Fruit fly (Drosophila melanogaster) Kc167 (cell line): Measurements from ENCODE around the gene CHES-1-like.

ENCODE experiments used
- Myc ChIP-seq: fragments of >200 bp; optimal IDR thresholded peaks from 2 replicates; lab custom pipeline; 2017; ENCODE audit warnings: missing external identifiers
- h ChIP-seq: fragments of >200 bp; optimal IDR thresholded peaks from 3 replicates; lab custom pipeline; 2018; ENCODE audit warnings: missing external identifiers
- insv ChIP-seq: fragments of >200 bp; optimal IDR thresholded peaks from 3 replicates; lab custom pipeline; 2018; ENCODE audit warnings: missing external identifiers
- psq ChIP-seq: fragments of >200 bp; optimal IDR thresholded peaks from 2 replicates; lab custom pipeline; 2017; ENCODE audit warnings: missing external identifiers
- ttk ChIP-seq: sonication (Bioruptor generic); optimal IDR thresholded peaks from 2 replicates; lab custom pipeline; 2017; ENCODE audit warnings: missing external identifiers

DNA sequence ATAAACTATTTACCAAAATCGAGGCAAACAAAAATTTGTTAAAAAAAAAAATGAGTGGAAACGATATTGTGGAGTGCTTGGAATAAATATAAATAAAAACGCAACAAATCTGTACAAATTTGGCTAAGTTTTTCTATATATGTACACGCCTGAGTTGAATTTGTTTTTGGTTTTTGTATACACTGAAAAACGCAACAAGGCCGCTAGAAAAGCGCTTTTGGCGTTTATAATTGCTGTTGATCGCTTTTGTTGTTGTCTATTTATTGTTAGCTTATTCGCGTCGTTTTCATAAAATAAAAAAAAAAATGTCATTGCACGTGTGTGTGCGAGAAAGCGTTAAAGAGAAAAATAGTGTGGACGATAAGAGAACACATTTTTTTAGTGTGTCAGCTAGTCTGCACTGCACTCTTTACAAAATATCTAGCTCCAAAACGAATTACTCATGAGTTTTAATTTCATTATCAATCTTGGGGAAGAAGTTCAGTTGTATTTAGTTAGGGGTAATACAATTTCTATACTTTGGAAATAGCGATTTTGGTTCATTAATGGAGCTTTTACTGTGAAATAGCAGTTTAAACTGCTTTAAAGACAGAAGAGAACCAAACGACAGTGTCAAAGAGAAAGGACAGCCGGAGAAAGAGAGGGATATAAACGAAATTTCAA is 13.7 kb downstream of the CHES-1-like start:
- TF ChIP-seq psq: no peak
- no peak for TF ChIP-seq Myc (lab: Kevin White, UChicago)
- no peak for TF ChIP-seq insv (lab: Kevin White, UChicago)
- no peak for TF ChIP-seq ttk (lab: Kevin White, UChicago)
- no peak for TF ChIP-seq h (lab: Kevin White, UChicago)
